Worm (Caenorhabditis elegans): ENCODE results near the gene cec-5.
A peak's percentile ranks its signal among the peaks of the same experiment; 100 is the strongest.

Gene cec-5

ce11 chrIV:7605413-7605812, 25.5 kb upstream of the cec-5 start:
- TF ChIP-seq sox-4 (tag; optimal IDR thresholded peaks at IDR 0.05) (no peak), lin-14 (GFP tag; optimal IDR thresholded peaks at IDR 0.05) (peak; percentile 4)

ce11 chrIV:7588631-7589030, 8.7 kb upstream of the cec-5 start, which contains the start of gene cla-1:
TSS of gene cla-1 (plus strand) at chrIV:7588931.
- TF ChIP-seq pqm-1 (tag; optimal IDR thresholded peaks at IDR 0.05) (no peak), lin-14 (GFP tag; optimal IDR thresholded peaks at IDR 0.05) (peak; percentile 33), Y116A8C.19 (tag; optimal IDR thresholded peaks at IDR 0.05; ENCODE audit: borderline replicate concordance) (no peak)

- TF ChIP-seq jun-1 (tag; optimal IDR thresholded peaks at IDR 0.05) (no peak), lin-14 (GFP tag; optimal IDR thresholded peaks at IDR 0.05) (peak; percentile 11), fkh-10 (GFP tag; optimal IDR thresholded peaks at IDR 0.05) (peak; percentile 79)
Observed at ce11 chrIV:7586972-7587371, 7.1 kb upstream of the cec-5 start.

- TF ChIP-seq lin-14 (GFP tag; optimal IDR thresholded peaks at IDR 0.05): peak; percentile 58
- TF ChIP-seq dsc-1 (tag; optimal IDR thresholded peaks at IDR 0.05): no peak
- TF ChIP-seq ceh-82 (tag; optimal IDR thresholded peaks at IDR 0.05): peak in 2 of 3 experiments; percentile 15 to 40
Observed at ce11 chrIV:7585273-7585882, 5.5 kb upstream of the cec-5 start.

- TF ChIP-seq nhr-19 (GFP tag; conservative IDR thresholded peaks at IDR 0.05) (no peak), snu-23 (GFP tag; optimal IDR thresholded peaks at IDR 0.05) (no peak), aly-2 (tag; optimal IDR thresholded peaks at IDR 0.05) (no peak), hpl-2 (GFP tag; optimal IDR thresholded peaks at IDR 0.05) (no peak), nhr-20 (tag; optimal IDR thresholded peaks at IDR 0.05) (no peak), jun-1 (tag; optimal IDR thresholded peaks at IDR 0.05) (no peak), unc-130 (tag; optimal IDR thresholded peaks at IDR 0.05) (no peak), rnt-1 (tag; optimal IDR thresholded peaks at IDR 0.05) (no peak), ceh-90 (tag; optimal IDR thresholded peaks at IDR 0.05) (no peak), zag-1 (tag; optimal IDR thresholded peaks at IDR 0.05) (no peak), unc-62 (GFP tag; optimal IDR thresholded peaks at IDR 0.05) (no peak), irx-1 (tag; optimal IDR thresholded peaks at IDR 0.05) (no peak), nhr-47 (tag; optimal IDR thresholded peaks at IDR 0.05) (no peak), hlh-4 (tag; optimal IDR thresholded peaks at IDR 0.05) (no peak), ces-1 (GFP tag; optimal IDR thresholded peaks at IDR 0.05) (no peak), dsc-1 (tag; optimal IDR thresholded peaks at IDR 0.05) (no peak), ceh-88 (GFP tag; IDR thresholded peaks at IDR 0.05) (no peak), ceh-8 (GFP tag; optimal IDR thresholded peaks at IDR 0.05) (no peak), elt-2 (tag; optimal IDR thresholded peaks at IDR 0.05) (no peak)
Observed at ce11 chrIV:7578281-7578680, 1.6 kb downstream of the cec-5 start, which contains the start of gene F32E10.5. TSS of gene F32E10.5 (minus strand) at chrIV:7578381.

- TF ChIP-seq lsy-2 (tag; optimal IDR thresholded peaks at IDR 0.05) (no peak), efl-1 (optimal IDR thresholded peaks at IDR 0.05) (peak in 1 of 2 experiments; percentile 15), efl-1 (GFP tag; optimal IDR thresholded peaks at IDR 0.05 in 1 of 2) (no peak), ceh-63 (GFP tag; optimal IDR thresholded peaks at IDR 0.05) (peak; percentile 8)
Observed at ce11 chrIV:7575147-7575768, 4.7 kb downstream of the cec-5 start, which contains the start of gene cec-4. TSS of gene cec-4 (plus strand) at chrIV:7575718.

- TF ChIP-seq rnt-1 (tag; optimal IDR thresholded peaks at IDR 0.05) (peak; percentile 65), dpl-1 (GFP tag; optimal IDR thresholded peaks at IDR 0.05) (peak in 2 of 3 experiments; percentile 48 to 53), fos-1 (tag; optimal IDR thresholded peaks at IDR 0.05) (peak; percentile 54), efl-1 (optimal IDR thresholded peaks at IDR 0.05) (peak; percentile 53 to 60), efl-1 (GFP tag; optimal IDR thresholded peaks at IDR 0.05 in 1 of 2) (peak; percentile 52 to 95), elt-2 (tag; optimal IDR thresholded peaks at IDR 0.05) (peak; percentile 35), ztf-11 (tag; optimal IDR thresholded peaks at IDR 0.05) (no peak), zip-4 (GFP tag; optimal IDR thresholded peaks at IDR 0.05) (no peak), jun-1 (tag; optimal IDR thresholded peaks at IDR 0.05) (peak; percentile 47), lin-15B (tag; optimal IDR thresholded peaks at IDR 0.05) (peak; percentile 15), snu-23 (GFP tag; optimal IDR thresholded peaks at IDR 0.05) (peak; percentile 83), nhr-90 (tag; optimal IDR thresholded peaks at IDR 0.05; ENCODE audit: poor library complexity) (peak; percentile 76), ets-5 (GFP tag; IDR thresholded peaks at IDR 0.05) (no peak), swsn-7 (tag; optimal IDR thresholded peaks at IDR 0.05) (peak; percentile 69), lir-3 (tag; optimal IDR thresholded peaks at IDR 0.05; ENCODE audit: poor library complexity) (peak; percentile 13), C16A3.4 (tag; optimal IDR thresholded peaks at IDR 0.05) (peak; percentile 79)
Observed at ce11 chrIV:7573944-7574343, 6.0 kb downstream of the cec-5 start.
